Fruit fly (Drosophila melanogaster) whole organism, wandering third instar larva: ENCODE measurements around the gene CG33172.

Source experiments
- Abd-B ChIP-seq: fragments of >200 bp; optimal IDR thresholded peaks from 2 replicates; lab custom pipeline; 2017; ENCODE audit warnings: missing biosample characterization, missing genetic modification characterization
- CG32264 ChIP-seq: fragments of 200-800 bp; sonication (Bioruptor generic); optimal IDR thresholded peaks from 2 replicates; lab custom pipeline; 2016; ENCODE audit warnings: missing biosample characterization, missing genetic modification characterization
- CG9705 ChIP-seq: fragments of 200-800 bp; sonication (Bioruptor generic); optimal IDR thresholded peaks from 2 replicates; lab custom pipeline; 2018; ENCODE audit warnings: missing biosample characterization, mild to moderate bottlenecking, missing genetic modification characterization
- CrebA ChIP-seq: fragments of 200-800 bp; sonication (Bioruptor generic); optimal IDR thresholded peaks from 2 replicates; lab custom pipeline; 2016; ENCODE audit warnings: missing biosample characterization, mild to moderate bottlenecking, missing genetic modification characterization, borderline replicate concordance
- Dfd ChIP-seq: fragments of >200 bp; optimal IDR thresholded peaks from 2 replicates; lab custom pipeline; 2017; ENCODE audit warnings: missing biosample characterization, missing genetic modification characterization
- Dif ChIP-seq: fragments of 200-275, 200-300 bp; sonication (Bioruptor generic); optimal IDR thresholded peaks from 2 replicates; lab custom pipeline; 2018; ENCODE audit warnings: missing biosample characterization, missing genetic modification characterization; ENCODE audit not compliant: partially characterized antibody
- GATAd ChIP-seq: sonication (Bioruptor generic); optimal IDR thresholded peaks from 2 replicates; lab custom pipeline; 2016; ENCODE audit warnings: missing biosample characterization, missing genetic modification characterization
- HLH106 ChIP-seq: fragments of 200-800 bp; optimal IDR thresholded peaks from 3 replicates; lab custom pipeline; 2019; ENCODE audit warnings: missing biosample characterization, mild to moderate bottlenecking, missing genetic modification characterization, moderate library complexity
- Hnf4 ChIP-seq: fragments of 200-800 bp; sonication (Bioruptor generic); optimal IDR thresholded peaks from 2 replicates; lab custom pipeline; 2016; ENCODE audit warnings: missing biosample characterization, mild to moderate bottlenecking, missing genetic modification characterization
- Hr78 ChIP-seq: fragments of >200 bp; optimal IDR thresholded peaks from 2 replicates; lab custom pipeline; 2017; ENCODE audit warnings: missing biosample characterization, missing genetic modification characterization
- Hr83 ChIP-seq: fragments of 200-300 bp; sonication (Bioruptor generic); optimal IDR thresholded peaks from 2 replicates; lab custom pipeline; 2016; ENCODE audit warnings: missing biosample characterization, mild to moderate bottlenecking, missing genetic modification characterization, moderate library complexity; ENCODE audit not compliant: poor library complexity, severe bottlenecking
- Jra ChIP-seq: sonication (Bioruptor generic); optimal IDR thresholded peaks from 2 replicates; lab custom pipeline; 2016; ENCODE audit warnings: missing biosample characterization, missing genetic modification characterization
- Mio ChIP-seq: sonication (Bioruptor generic); optimal IDR thresholded peaks from 2 replicates; lab custom pipeline; 2016; ENCODE audit warnings: missing biosample characterization, missing genetic modification characterization
- Myc ChIP-seq: fragments of >200 bp; optimal IDR thresholded peaks from 2 replicates; lab custom pipeline; 2017
- N ChIP-seq: fragments of >200 bp; optimal IDR thresholded peaks from 2 replicates; lab custom pipeline; 2018; ENCODE audit warnings: missing biosample characterization, missing external identifiers, missing genetic modification characterization
- OdsH ChIP-seq: fragments of 200-800 bp; sonication (Bioruptor generic); optimal IDR thresholded peaks from 2 replicates; lab custom pipeline; 2016; ENCODE audit warnings: missing biosample characterization, mild to moderate bottlenecking, missing genetic modification characterization
- Rel ChIP-seq, 2 experiments: fragments of 200-800 bp; sonication (Bioruptor generic) in 1 of 2; optimal IDR thresholded peaks; 2 replicates in 1 of 2; 3 replicates in 1 of 2; lab custom pipeline; 2016 to 2019; ENCODE audit warnings: mild to moderate bottlenecking in 2 of 2, missing biosample characterization in 2 of 2, missing genetic modification characterization in 2 of 2, moderate library complexity in 1 of 2
- Sp1 ChIP-seq: fragments of 200-800 bp; sonication (Bioruptor generic); optimal IDR thresholded peaks from 3 replicates; lab custom pipeline; 2019; ENCODE audit warnings: missing biosample characterization, mild to moderate bottlenecking, missing genetic modification characterization, moderate library complexity
- Vsx2 ChIP-seq: fragments of 200-300, 225-300 bp; sonication (Bioruptor generic); optimal IDR thresholded peaks from 2 replicates; lab custom pipeline; 2018; ENCODE audit warnings: missing biosample characterization, missing genetic modification characterization; ENCODE audit not compliant: partially characterized antibody
- br ChIP-seq: fragments of 200-800 bp; sonication (Bioruptor generic); optimal IDR thresholded peaks from 2 replicates; lab custom pipeline; 2016; ENCODE audit warnings: missing biosample characterization, missing genetic modification characterization
- brk ChIP-seq: fragments of 200-800 bp; sonication (Bioruptor generic); optimal IDR thresholded peaks from 2 replicates; lab custom pipeline; 2016; ENCODE audit warnings: missing biosample characterization, mild to moderate bottlenecking, missing genetic modification characterization
- dl ChIP-seq, 2 experiments: fragments of 175-275, 200-275 bp in 1 of 2; fragments of 200-275 bp in 1 of 2; sonication (Bioruptor generic); optimal IDR thresholded peaks; lab custom pipeline; 2018; ENCODE audit warnings: mild to moderate bottlenecking in 2 of 2, missing biosample characterization in 2 of 2, missing genetic modification characterization in 2 of 2, moderate library complexity in 2 of 2; ENCODE audit not compliant: partially characterized antibody in 2 of 2, insufficient read depth in 1 of 2
- dmrt93B ChIP-seq: fragments of 200-800 bp; sonication (Bioruptor generic); optimal IDR thresholded peaks from 2 replicates; lab custom pipeline; 2018; ENCODE audit warnings: missing biosample characterization, mild to moderate bottlenecking, missing genetic modification characterization
- dsf ChIP-seq: sonication (Bioruptor generic); optimal IDR thresholded peaks from 2 replicates; lab custom pipeline; 2016; ENCODE audit warnings: missing biosample characterization, missing genetic modification characterization, borderline replicate concordance
- ey ChIP-seq: fragments of 200-800 bp; sonication (Bioruptor generic); optimal IDR thresholded peaks from 2 replicates; lab custom pipeline; 2016; ENCODE audit warnings: missing biosample characterization, missing genetic modification characterization
- foxo ChIP-seq, 2 experiments: fragments of 200-800 bp; sonication (Bioruptor generic); optimal IDR thresholded peaks; 2 replicates in 1 of 2; 3 replicates in 1 of 2; lab custom pipeline; 2016 to 2017; ENCODE audit warnings: missing biosample characterization in 2 of 2, missing genetic modification characterization in 2 of 2
- fru ChIP-seq: fragments of 200-800 bp; sonication (Bioruptor generic); optimal IDR thresholded peaks from 3 replicates; lab custom pipeline; 2016; ENCODE audit warnings: missing biosample characterization, mild to moderate bottlenecking, missing genetic modification characterization
- h ChIP-seq: fragments of 200-800 bp; sonication (Bioruptor generic); optimal IDR thresholded peaks from 3 replicates; lab custom pipeline; 2016; ENCODE audit warnings: missing biosample characterization, mild to moderate bottlenecking, missing genetic modification characterization
- jim ChIP-seq: fragments of 175-275, 200-325 bp; sonication (Bioruptor generic); optimal IDR thresholded peaks from 2 replicates; lab custom pipeline; 2016; ENCODE audit warnings: missing biosample characterization, mild to moderate bottlenecking, missing genetic modification characterization
- lola ChIP-seq: fragments of >200 bp; optimal IDR thresholded peaks from 2 replicates; lab custom pipeline; 2017; ENCODE audit warnings: missing biosample characterization, missing genetic modification characterization
- pan ChIP-seq: fragments of >200 bp; optimal IDR thresholded peaks from 2 replicates; lab custom pipeline; 2017
- psq ChIP-seq: fragments of 200-800 bp; sonication (Bioruptor generic); optimal IDR thresholded peaks from 3 replicates; lab custom pipeline; 2017; ENCODE audit warnings: missing biosample characterization, mild to moderate bottlenecking, missing genetic modification characterization, moderate library complexity
- rgr ChIP-seq: fragments of 200-800 bp; sonication (Bioruptor generic); optimal IDR thresholded peaks from 3 replicates; lab custom pipeline; 2016; ENCODE audit warnings: missing biosample characterization, mild to moderate bottlenecking, missing genetic modification characterization
- sage ChIP-seq: fragments of 200-800 bp; sonication (Bioruptor generic); optimal IDR thresholded peaks from 2 replicates; lab custom pipeline; 2016; ENCODE audit warnings: missing biosample characterization, mild to moderate bottlenecking, missing genetic modification characterization
- sv ChIP-seq: fragments of 200-800 bp; sonication (Bioruptor generic); optimal IDR thresholded peaks from 3 replicates; lab custom pipeline; 2016; ENCODE audit warnings: missing biosample characterization, missing genetic modification characterization
- tai ChIP-seq: sonication (Bioruptor generic); optimal IDR thresholded peaks from 2 replicates; lab custom pipeline; 2016; ENCODE audit warnings: missing biosample characterization, missing genetic modification characterization
- usp ChIP-seq: fragments of >200 bp; optimal IDR thresholded peaks from 2 replicates; lab custom pipeline; 2017; ENCODE audit warnings: missing biosample characterization, missing genetic modification characterization
- woc ChIP-seq: sonication (Bioruptor generic); optimal IDR thresholded peaks from 2 replicates; lab custom pipeline; 2016; ENCODE audit warnings: missing biosample characterization, mild to moderate bottlenecking, missing genetic modification characterization

Gene CG33172

dm6 chrX:15809255-15809654, 39.8 kb downstream of the CG33172 start, which contains the start of gene CG8509:
Gene CG8509, plus strand, starts transcription at chrX:15809555.
- no peak for TF ChIP-seq Dfd
- TF ChIP-seq Myc (lab: Kevin White, UChicago) = no peak
- TF ChIP-seq Dif = no peak
- no peak for TF ChIP-seq fru (GFP tag; lab: Kevin White, UChicago)
- no peak for TF ChIP-seq CG9705 (GFP tag; lab: Kevin White, UChicago)
- no peak for TF ChIP-seq psq
- no peak for TF ChIP-seq Hr78 (GFP tag; lab: Kevin White, UChicago)
- TF ChIP-seq GATAd (GFP tag; lab: Kevin White, UChicago) = no peak
- no peak for TF ChIP-seq rgr
- TF ChIP-seq HLH106 = no peak

dm6 chrX:15811666-15812614, 42.5 kb downstream of the CG33172 start:
- TF ChIP-seq sv (GFP tag; lab: Kevin White, UChicago) (no peak), OdsH (peak; percentile 17), Dif (peak; percentile 99), Jra (GFP tag; lab: Kevin White, UChicago) (peak; percentile 50), sage (GFP tag; lab: Kevin White, UChicago) (peak; percentile 44), psq (peak; percentile 65), ey (GFP tag; lab: Kevin White, UChicago) (peak; percentile 16), jim (GFP tag; lab: Kevin White, UChicago) (peak; percentile 26), h (GFP tag; lab: Kevin White, UChicago) (peak; percentile 46), Vsx2 (GFP tag; lab: Kevin White, UChicago) (peak; percentile 93), Abd-B (GFP tag; lab: Kevin White, UChicago) (peak; percentile 41), Hnf4 (peak; percentile 2), rgr (peak; percentile 23), Dfd (no peak), dsf (GFP tag; lab: Kevin White, UChicago) (peak; percentile 40), Hr83 (GFP tag; lab: Kevin White, UChicago) (peak; percentile 69), Rel (GFP tag; optimal IDR thresholded peaks at IDR 0.05; lab: Kevin White, UChicago) (peak; percentile 17), Rel (tag; optimal IDR thresholded peaks at IDR 0.05; lab: Kevin White, UChicago) (peak; percentile 28), GATAd (GFP tag; lab: Kevin White, UChicago) (no peak), Sp1 (peak; percentile 15), brk (peak; percentile 66), CG9705 (GFP tag; lab: Kevin White, UChicago) (no peak), Hr78 (GFP tag; lab: Kevin White, UChicago) (peak; percentile 5), woc (GFP tag; lab: Kevin White, UChicago) (peak; percentile 40), foxo (GFP tag; optimal IDR thresholded peaks at IDR 0.05; lab: Kevin White, UChicago) (peak; percentile 15 to 53), HLH106 (no peak), CG32264 (peak; percentile 22), tai (GFP tag; lab: Kevin White, UChicago) (no peak), dl (GFP tag; optimal IDR thresholded peaks at IDR 0.05; lab: Kevin White, UChicago; ENCODE audit: insufficient read depth in 1 of 2, partially characterized antibody in 2 of 2) (peak; percentile 98 to 99), lola (no peak), dmrt93B (GFP tag; lab: Kevin White, UChicago) (no peak), CrebA (GFP tag; lab: Kevin White, UChicago) (peak; percentile 70), usp (GFP tag; lab: Kevin White, UChicago) (no peak), br (GFP tag; lab: Kevin White, UChicago) (peak; percentile 47), Myc (lab: Kevin White, UChicago) (no peak), N (peak; percentile 91), fru (GFP tag; lab: Kevin White, UChicago) (peak; percentile 13), pan (lab: Kevin White, UChicago) (no peak), Mio (no peak)
